Worm (Caenorhabditis elegans): ENCODE measurements around the gene F10D2.10.

DNA sequence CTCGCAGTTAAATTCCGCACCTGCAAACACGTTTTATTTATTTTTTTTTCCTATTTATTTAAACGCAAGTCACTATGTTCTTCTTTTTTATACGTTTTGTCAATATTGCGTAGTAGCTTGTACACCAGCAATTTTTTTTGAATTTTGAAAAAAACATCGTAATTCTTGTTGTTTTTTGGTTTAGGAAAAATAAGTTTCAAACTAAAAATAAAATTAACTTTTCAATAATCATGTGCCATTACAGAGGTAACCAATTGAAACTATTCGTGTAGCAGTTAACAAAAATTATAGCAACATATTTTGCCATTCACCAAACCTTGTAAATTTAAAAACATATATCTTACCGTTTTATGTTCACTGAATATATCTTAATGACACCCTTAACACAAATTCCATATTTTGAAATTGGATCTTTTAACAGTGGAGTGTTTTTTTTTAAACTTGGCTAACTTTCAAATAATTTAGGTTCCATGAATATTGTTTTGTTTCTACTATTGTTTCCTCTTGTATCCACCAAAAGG, 32.7 kb downstream of the F10D2.10 start, which contains the start of gene lmd-5:
- TF ChIP-seq unc-62 (GFP tag; optimal IDR thresholded peaks at IDR 0.05) (no peak), nhr-120 (GFP tag; IDR thresholded peaks at IDR 0.05) (no peak), Y53F4B.3 (GFP tag; IDR thresholded peaks at IDR 0.05) (no peak), rpc-1 (optimal IDR thresholded peaks at IDR 0.05) (no peak), rpc-1 (tag; optimal IDR thresholded peaks at IDR 0.05) (no peak), lin-40 (tag; optimal IDR thresholded peaks at IDR 0.05) (no peak), snpc-4 (GFP tag; optimal IDR thresholded peaks at IDR 0.05) (no peak), snpc-4 (tag; optimal IDR thresholded peaks at IDR 0.05) (no peak), K12H6.12 (tag; optimal IDR thresholded peaks at IDR 0.05) (no peak), ztf-18 (tag; optimal IDR thresholded peaks at IDR 0.05) (no peak), F33H1.4 (GFP tag; IDR thresholded peaks at IDR 0.05) (no peak), efl-1 (GFP tag; optimal IDR thresholded peaks at IDR 0.05) (no peak)

Measured in whole organism, young adult.